Worm (Caenorhabditis elegans) whole organism, dauer: ENCODE results near the gene C02B10.6.

Experiments used
- unc-62 ChIP-seq: sonication (generic microtip); optimal IDR thresholded peaks from 2 replicates; lab custom pipeline; 2017; ENCODE audit warnings: missing biosample characterization, missing genetic modification reagents, missing genetic modification characterization

Gene C02B10.6

ce11 chrIV:5073836-5074235, 3.1 kb downstream of the C02B10.6 start:
- TF ChIP-seq unc-62 (GFP tag; lab: Kevin White, UChicago), result no peak

- no peak for TF ChIP-seq unc-62 (GFP tag; lab: Kevin White, UChicago)
These were observed 5.9 kb downstream of the C02B10.6 start for ce11 chrIV:5076607-5077006.

- TF ChIP-seq unc-62 (GFP tag; lab: Kevin White, UChicago), result no peak
These were observed 7.2 kb downstream of the C02B10.6 start for ce11 chrIV:5077918-5078317.

ce11 chrIV:5078846-5079245, 8.2 kb downstream of the C02B10.6 start:
- TF ChIP-seq unc-62 (GFP tag; lab: Kevin White, UChicago), result no peak

- TF ChIP-seq unc-62 (GFP tag; lab: Kevin White, UChicago), result no peak
These were observed 10.4 kb downstream of the C02B10.6 start for ce11 chrIV:5081122-5081521.

- TF ChIP-seq unc-62 (GFP tag; lab: Kevin White, UChicago), result no peak
These were observed 12.3 kb downstream of the C02B10.6 start, which contains the start of gene pygo-1 for ce11 chrIV:5082900-5083530. Gene pygo-1 (plus strand): TSS chrIV:5083303.

- TF ChIP-seq unc-62 (GFP tag; lab: Kevin White, UChicago), result no peak
These were observed 13.1 kb downstream of the C02B10.6 start for ce11 chrIV:5083832-5084231.

- no peak for TF ChIP-seq unc-62 (GFP tag; lab: Kevin White, UChicago)
These were observed 15.1 kb downstream of the C02B10.6 start for ce11 chrIV:5085782-5086181.

ce11 chrIV:5086243-5086960, 15.7 kb downstream of the C02B10.6 start:
- no peak for TF ChIP-seq unc-62 (GFP tag; lab: Kevin White, UChicago)

- no peak for TF ChIP-seq unc-62 (GFP tag; lab: Kevin White, UChicago)
These were observed 16.3 kb downstream of the C02B10.6 start for ce11 chrIV:5086961-5087326.

- TF ChIP-seq unc-62 (GFP tag; lab: Kevin White, UChicago), result no peak
These were observed 18.2 kb downstream of the C02B10.6 start, which contains the start of gene ivd-1 for ce11 chrIV:5088814-5089322. Gene ivd-1 (minus strand): TSS chrIV:5088864.

ce11 chrIV:5090993-5091793, 20.5 kb downstream of the C02B10.6 start, which contains the start of the genes snpn-1 and C02B10.4:
Gene snpn-1 (minus strand): TSS chrIV:5091043.
Gene C02B10.4 (plus strand): TSS chrIV:5091586.
- no peak for TF ChIP-seq unc-62 (GFP tag; lab: Kevin White, UChicago)

- no peak for TF ChIP-seq unc-62 (GFP tag; lab: Kevin White, UChicago)
These were observed 22.8 kb downstream of the C02B10.6 start for ce11 chrIV:5093462-5093861.

ce11 chrIV:5100145-5100544, 29.5 kb downstream of the C02B10.6 start:
- TF ChIP-seq unc-62 (GFP tag; lab: Kevin White, UChicago), result no peak

ce11 chrIV:5101945-5102344, 31.3 kb downstream of the C02B10.6 start:
- no peak for TF ChIP-seq unc-62 (GFP tag; lab: Kevin White, UChicago)
